Fruit fly (Drosophila melanogaster): Measurements from ENCODE around the gene thoc7.

Gene thoc7

DNA sequence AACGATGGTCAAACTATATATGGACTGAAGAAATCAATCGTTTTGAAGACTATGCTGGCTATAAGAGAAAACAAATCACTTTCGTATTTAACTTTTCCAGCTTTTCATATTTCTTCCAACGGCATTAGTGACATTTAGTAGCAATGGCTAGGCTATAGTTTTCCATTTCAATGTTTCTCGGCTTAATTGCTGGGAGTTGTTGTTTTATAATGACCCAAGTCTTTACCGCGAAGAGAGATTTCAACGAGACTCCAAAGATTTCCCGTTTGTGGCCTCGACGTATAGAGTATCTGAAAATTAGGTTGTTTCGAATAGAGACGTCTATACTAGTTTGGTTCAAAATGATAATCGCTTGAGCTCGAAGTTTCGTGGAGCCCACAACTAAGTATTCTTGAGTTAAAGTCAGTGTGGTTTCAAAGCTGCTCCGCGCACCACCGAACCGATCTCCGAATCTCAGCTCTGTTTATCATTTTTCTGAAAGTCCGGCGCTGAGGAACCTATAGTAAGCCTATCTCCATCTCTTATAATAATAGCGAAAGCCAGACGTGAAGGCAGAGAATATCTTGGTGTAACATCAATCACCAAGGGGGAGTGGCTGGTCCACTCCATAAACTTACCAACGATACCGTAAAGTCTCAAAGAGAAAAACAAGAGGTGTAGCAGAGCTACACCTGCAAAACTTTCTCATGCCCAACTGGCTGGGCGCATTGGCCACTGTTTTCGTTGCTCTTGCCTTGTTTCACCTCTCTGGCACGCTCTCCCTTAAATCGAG lies 32.8 kb downstream of the thoc7 start, which contains the start of gene CG13875:
Gene CG13875 (plus strand): TSS at position 434 of the 772 bp plus-strand sequence.
- peak; percentile 88 for TF ChIP-seq Dif (GFP tag; optimal IDR thresholded peaks at IDR 0.05; ENCODE audit: partially characterized antibody)
- no peak for TF ChIP-seq Dfd (GFP tag; optimal IDR thresholded peaks at IDR 0.05)
- peak; percentile 49 to 77 for TF ChIP-seq dl (GFP tag; optimal IDR thresholded peaks at IDR 0.05; ENCODE audit: insufficient read depth in 1 of 2, partially characterized antibody in 2 of 2)

DNA sequence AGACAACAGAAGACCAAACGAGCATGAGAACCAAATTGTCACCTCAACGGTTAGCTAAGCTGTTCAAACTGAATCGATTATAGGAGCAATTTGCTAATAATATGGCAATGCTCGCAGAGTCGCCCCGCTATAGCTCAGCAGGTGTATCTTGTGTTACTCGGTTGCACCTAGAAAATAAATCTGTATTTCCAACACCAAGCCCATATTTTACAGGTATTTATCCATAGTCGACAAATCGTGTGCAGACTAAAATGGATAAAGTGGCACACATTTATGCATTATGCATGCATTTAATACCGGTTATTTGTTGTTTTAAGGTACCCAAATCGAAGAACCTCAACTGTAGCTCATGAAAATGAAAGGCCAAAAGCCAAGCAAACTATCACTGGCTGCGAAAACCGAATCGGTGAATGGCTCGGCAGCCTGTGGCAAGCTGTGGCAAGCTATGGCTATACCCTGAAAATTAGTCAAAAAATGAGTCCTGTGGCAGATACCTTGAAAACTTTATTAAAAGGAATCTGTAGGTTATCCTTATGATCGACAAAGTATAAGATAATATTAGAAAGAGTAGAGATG lies 33.5 kb downstream of the thoc7 start, which contains the start of gene Vdup1:
Gene Vdup1 (minus strand): TSS at position 51 of the 576 bp plus-strand sequence.
- TF ChIP-seq Hr78 (GFP tag; optimal IDR thresholded peaks at IDR 0.05), result no peak
- TF ChIP-seq br (GFP tag; optimal IDR thresholded peaks at IDR 0.05), result no peak
- no peak for TF ChIP-seq jim (GFP tag; optimal IDR thresholded peaks at IDR 0.05)
- no peak for TF ChIP-seq Mio (GFP tag; optimal IDR thresholded peaks at IDR 0.05)
- TF ChIP-seq tai (GFP tag; optimal IDR thresholded peaks at IDR 0.05), result no peak
- TF ChIP-seq brk (GFP tag; optimal IDR thresholded peaks at IDR 0.05), result no peak
- no peak for TF ChIP-seq foxo (GFP tag; optimal IDR thresholded peaks at IDR 0.05)
- TF ChIP-seq Hr83 (GFP tag; optimal IDR thresholded peaks at IDR 0.05; ENCODE audit: poor library complexity, severe bottlenecking), result no peak
- no peak for TF ChIP-seq Dfd (GFP tag; optimal IDR thresholded peaks at IDR 0.05)
- TF ChIP-seq lola (GFP tag; optimal IDR thresholded peaks at IDR 0.05), result no peak
- TF ChIP-seq pan (optimal IDR thresholded peaks at IDR 0.05), result no peak
- no peak for TF ChIP-seq sv (GFP tag; optimal IDR thresholded peaks at IDR 0.05)
- no peak for TF ChIP-seq CrebA (GFP tag; optimal IDR thresholded peaks at IDR 0.05; ENCODE audit: borderline replicate concordance)
- TF ChIP-seq h (GFP tag; optimal IDR thresholded peaks at IDR 0.05), result no peak
- TF ChIP-seq Dif (GFP tag; optimal IDR thresholded peaks at IDR 0.05; ENCODE audit: partially characterized antibody), result no peak
- TF ChIP-seq dl (GFP tag; optimal IDR thresholded peaks at IDR 0.05; ENCODE audit: insufficient read depth in 1 of 2, partially characterized antibody in 2 of 2), result no peak

DNA sequence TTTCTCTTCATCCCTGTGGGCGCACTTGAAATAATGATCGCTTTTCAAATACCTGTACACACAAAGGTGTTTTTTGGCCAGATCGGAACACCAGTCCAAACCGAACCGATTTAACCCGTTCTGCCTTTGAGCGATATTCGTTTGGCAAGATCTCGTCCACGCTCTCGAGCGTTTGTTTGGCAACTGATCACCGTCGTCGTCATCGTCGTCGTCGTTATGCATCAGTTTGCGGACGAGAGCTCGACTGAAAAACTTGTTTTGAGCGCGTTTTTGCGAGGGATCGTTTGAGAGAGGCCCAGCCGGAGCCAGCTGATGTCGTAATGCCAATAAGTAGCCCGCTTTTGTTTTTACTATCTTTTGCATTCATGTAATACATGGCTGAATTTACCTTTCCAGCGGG lies 34.0 kb downstream of the thoc7 start:
- TF ChIP-seq CG9705 (GFP tag; optimal IDR thresholded peaks at IDR 0.05) (no peak), fru (GFP tag; optimal IDR thresholded peaks at IDR 0.05) (no peak), Jra (GFP tag; optimal IDR thresholded peaks at IDR 0.05) (peak; percentile 25), N (GFP tag; optimal IDR thresholded peaks at IDR 0.05) (no peak), Rel (GFP tag; optimal IDR thresholded peaks at IDR 0.05) (no peak), Rel (tag; optimal IDR thresholded peaks at IDR 0.05) (no peak), Dfd (GFP tag; optimal IDR thresholded peaks at IDR 0.05) (no peak), Abd-B (GFP tag; optimal IDR thresholded peaks at IDR 0.05) (no peak), Hr78 (GFP tag; optimal IDR thresholded peaks at IDR 0.05) (no peak), Mio (GFP tag; optimal IDR thresholded peaks at IDR 0.05) (no peak), jim (GFP tag; optimal IDR thresholded peaks at IDR 0.05) (no peak), Myc (optimal IDR thresholded peaks at IDR 0.05) (no peak), br (GFP tag; optimal IDR thresholded peaks at IDR 0.05) (no peak), usp (GFP tag; optimal IDR thresholded peaks at IDR 0.05) (no peak), GATAd (GFP tag; optimal IDR thresholded peaks at IDR 0.05) (no peak), dmrt93B (GFP tag; optimal IDR thresholded peaks at IDR 0.05) (no peak), sage (GFP tag; optimal IDR thresholded peaks at IDR 0.05) (no peak), Dif (GFP tag; optimal IDR thresholded peaks at IDR 0.05; ENCODE audit: partially characterized antibody) (peak; percentile 79), Vsx2 (GFP tag; optimal IDR thresholded peaks at IDR 0.05; ENCODE audit: partially characterized antibody) (peak; percentile 53), Hr83 (GFP tag; optimal IDR thresholded peaks at IDR 0.05; ENCODE audit: poor library complexity, severe bottlenecking) (peak; percentile 37), rgr (GFP tag; optimal IDR thresholded peaks at IDR 0.05) (no peak), foxo (GFP tag; optimal IDR thresholded peaks at IDR 0.05) (no peak), h (GFP tag; optimal IDR thresholded peaks at IDR 0.05) (no peak), Sp1 (GFP tag; optimal IDR thresholded peaks at IDR 0.05) (peak; percentile 5), dl (GFP tag; optimal IDR thresholded peaks at IDR 0.05; ENCODE audit: insufficient read depth in 1 of 2, partially characterized antibody in 2 of 2) (peak in 1 of 2 experiments; percentile 34), ey (GFP tag; optimal IDR thresholded peaks at IDR 0.05) (no peak), psq (GFP tag; optimal IDR thresholded peaks at IDR 0.05) (peak; percentile 13), tai (GFP tag; optimal IDR thresholded peaks at IDR 0.05) (no peak), pan (optimal IDR thresholded peaks at IDR 0.05) (no peak), sv (GFP tag; optimal IDR thresholded peaks at IDR 0.05) (no peak), HLH106 (tag; optimal IDR thresholded peaks at IDR 0.05) (no peak), woc (GFP tag; optimal IDR thresholded peaks at IDR 0.05) (no peak), CG32264 (GFP tag; optimal IDR thresholded peaks at IDR 0.05) (no peak), OdsH (GFP tag; optimal IDR thresholded peaks at IDR 0.05) (no peak), lola (GFP tag; optimal IDR thresholded peaks at IDR 0.05) (no peak), Hnf4 (GFP tag; optimal IDR thresholded peaks at IDR 0.05) (no peak), brk (GFP tag; optimal IDR thresholded peaks at IDR 0.05) (no peak), CrebA (GFP tag; optimal IDR thresholded peaks at IDR 0.05; ENCODE audit: borderline replicate concordance) (no peak), dsf (GFP tag; optimal IDR thresholded peaks at IDR 0.05; ENCODE audit: borderline replicate concordance) (no peak)

Data from whole organism, wandering third instar larva.